Worm (Caenorhabditis elegans) whole organism, young adult: ENCODE measurements around the gene C43F9.11.

Experiments
- B0019.2 ChIP-seq: fragments of 200-800 bp; sonication (Bioruptor generic); conservative IDR thresholded peaks from 2 replicates; pipeline ENCODE4 v1.3.6; 2022; ENCODE audit warnings: missing genetic modification reagents, missing genetic modification characterization, missing compliant biosample characterization
- F33H1.4 ChIP-seq: fragments of 200-800 bp; sonication (Bioruptor generic); IDR thresholded peaks from 2 replicates; pipeline ENCODE4 v1.3.6; 2022; ENCODE audit warnings: missing genetic modification reagents, missing genetic modification characterization, missing compliant biosample characterization
- F37B4.10 ChIP-seq: fragments of 200-800 bp; sonication (Bioruptor generic); IDR thresholded peaks from 2 replicates; pipeline ENCODE4 v1.3.6; 2022; ENCODE audit warnings: missing genetic modification characterization, missing compliant biosample characterization
- F52B5.7 ChIP-seq: sonication (generic microtip); optimal IDR thresholded peaks from 2 replicates; lab custom pipeline; 2016; ENCODE audit warnings: mild to moderate bottlenecking, missing genetic modification characterization, missing compliant biosample characterization
- K11D2.4 ChIP-seq: fragments of 200-800 bp; sonication (Bioruptor generic); IDR thresholded peaks from 2 replicates; pipeline ENCODE4 v1.3.6; 2022; ENCODE audit warnings: missing genetic modification reagents, missing genetic modification characterization, missing compliant biosample characterization
- K12H6.12 ChIP-seq: fragments of 200-800 bp; sonication (Bioruptor generic); optimal IDR thresholded peaks from 2 replicates; lab custom pipeline; 2018; ENCODE audit warnings: mild to moderate bottlenecking, missing genetic modification characterization, missing compliant biosample characterization
- Y53G8AR.9 ChIP-seq: fragments of 200-800 bp; sonication (Bioruptor generic); conservative IDR thresholded peaks from 2 replicates; pipeline ENCODE4 v1.3.6; 2022; ENCODE audit warnings: missing genetic modification reagents, missing genetic modification characterization, missing compliant biosample characterization
- ZK185.1 ChIP-seq: sonication (generic microtip); optimal IDR thresholded peaks from 2 replicates; lab custom pipeline; 2016; ENCODE audit warnings: mild to moderate bottlenecking, missing genetic modification characterization, missing compliant biosample characterization; ENCODE audit not compliant: poor library complexity, severe bottlenecking
- bed-1 ChIP-seq: fragments of 200-800 bp; sonication (Bioruptor generic); IDR thresholded peaks from 2 replicates; pipeline ENCODE4 v1.3.6; 2022; ENCODE audit warnings: missing genetic modification reagents, missing genetic modification characterization, missing compliant biosample characterization
- ceh-100 ChIP-seq: fragments of 200-800 bp; sonication (Bioruptor generic); IDR thresholded peaks from 2 replicates; pipeline ENCODE4 v1.3.6; 2022; ENCODE audit warnings: missing genetic modification reagents, missing genetic modification characterization, missing compliant biosample characterization
- ceh-58 ChIP-seq: fragments of 200-800 bp; sonication (Bioruptor generic); IDR thresholded peaks from 2 replicates; pipeline ENCODE4 v1.3.6; 2022; ENCODE audit warnings: missing genetic modification characterization, missing compliant biosample characterization
- ceh-91 ChIP-seq: fragments of 200-800 bp; sonication (Bioruptor generic); IDR thresholded peaks from 2 replicates; pipeline ENCODE4 v1.3.6; 2022; ENCODE audit warnings: missing genetic modification reagents, missing genetic modification characterization, missing compliant biosample characterization
- egl-44 ChIP-seq: fragments of 200-800 bp; sonication (Bioruptor generic); IDR thresholded peaks from 2 replicates; pipeline ENCODE4 v1.3.6; 2022; ENCODE audit warnings: missing genetic modification reagents, missing genetic modification characterization, missing compliant biosample characterization
- egrh-3 ChIP-seq: fragments of 200-800 bp; sonication (Bioruptor generic); IDR thresholded peaks from 2 replicates; pipeline ENCODE4 v1.3.6; 2022; ENCODE audit warnings: missing genetic modification reagents, missing genetic modification characterization, missing compliant biosample characterization
- hlh-26 ChIP-seq: fragments of 200-800 bp; sonication (Bioruptor generic); conservative IDR thresholded peaks from 2 replicates; pipeline ENCODE4 v1.3.6; 2022; ENCODE audit warnings: missing genetic modification reagents, missing genetic modification characterization, missing compliant biosample characterization
- hmg-1.2 ChIP-seq: fragments of 200-800 bp; sonication (Bioruptor generic); IDR thresholded peaks from 2 replicates; pipeline ENCODE4 v1.3.6; 2022; ENCODE audit warnings: missing genetic modification reagents, missing genetic modification characterization, missing compliant biosample characterization
- hrde-1 ChIP-seq: sonication (generic microtip); optimal IDR thresholded peaks from 2 replicates; lab custom pipeline; 2016; ENCODE audit warnings: missing genetic modification characterization, mild to moderate bottlenecking, missing compliant biosample characterization, moderate library complexity, missing genotype, missing genetic modification reagents, borderline replicate concordance
- hsf-1 ChIP-seq: fragments of 200-800 bp; sonication (Bioruptor generic); IDR thresholded peaks from 2 replicates; pipeline ENCODE4 v1.3.6; 2022; ENCODE audit warnings: missing genetic modification reagents, missing genetic modification characterization, missing compliant biosample characterization
- let-526 ChIP-seq: fragments of 200-800 bp; sonication (Bioruptor generic); IDR thresholded peaks from 2 replicates; pipeline ENCODE4 v1.3.6; 2022; ENCODE audit warnings: missing genetic modification reagents, missing genetic modification characterization, missing compliant biosample characterization
- lin-26 ChIP-seq: fragments of 200-800 bp; sonication (Bioruptor generic); IDR thresholded peaks from 2 replicates; pipeline ENCODE4 v1.3.6; 2022; ENCODE audit warnings: missing genetic modification reagents, missing genetic modification characterization, missing compliant biosample characterization
- lin-54 ChIP-seq: fragments of 200-800 bp; sonication (Bioruptor generic); optimal IDR thresholded peaks from 2 replicates; lab custom pipeline; 2018; ENCODE audit warnings: mild to moderate bottlenecking, missing genetic modification characterization, missing compliant biosample characterization
- lsl-1 ChIP-seq: fragments of 200-800 bp; sonication (Bioruptor generic); optimal IDR thresholded peaks from 2 replicates; lab custom pipeline; 2018; ENCODE audit warnings: mild to moderate bottlenecking, missing genetic modification characterization, moderate library complexity, missing compliant biosample characterization
- lsy-27 ChIP-seq: sonication (generic microtip); optimal IDR thresholded peaks from 2 replicates; lab custom pipeline; 2017; ENCODE audit warnings: missing genetic modification characterization, mild to moderate bottlenecking, missing compliant biosample characterization, antibody characterized with exemption, missing genotype, borderline replicate concordance; ENCODE audit not compliant: insufficient read depth
- madf-10 ChIP-seq: sonication (generic microtip); optimal IDR thresholded peaks from 2 replicates; lab custom pipeline; 2016; ENCODE audit warnings: mild to moderate bottlenecking, missing genetic modification characterization, missing compliant biosample characterization
- madf-6 ChIP-seq: fragments of 200-800 bp; sonication (Bioruptor generic); IDR thresholded peaks from 2 replicates; pipeline ENCODE4 v1.3.6; 2022; ENCODE audit warnings: missing genetic modification reagents, missing genetic modification characterization, missing compliant biosample characterization
- madf-8 ChIP-seq: fragments of 200-800 bp; sonication (Bioruptor generic); conservative IDR thresholded peaks from 2 replicates; pipeline ENCODE4 v1.3.6; 2022; ENCODE audit warnings: missing genetic modification reagents, missing genetic modification characterization, missing compliant biosample characterization
- nhr-179 ChIP-seq: sonication (generic microtip); optimal IDR thresholded peaks from 2 replicates; lab custom pipeline; 2016; ENCODE audit warnings: mild to moderate bottlenecking, missing genetic modification characterization, missing compliant biosample characterization
- nhr-80 ChIP-seq: sonication (generic microtip); optimal IDR thresholded peaks from 2 replicates; lab custom pipeline; 2016; ENCODE audit warnings: missing genetic modification characterization, missing compliant biosample characterization
- pbrm-1 ChIP-seq: fragments of 200-800 bp; sonication (Bioruptor generic); IDR thresholded peaks from 2 replicates; pipeline ENCODE4 v1.3.6; 2022; ENCODE audit warnings: missing genetic modification reagents, missing genetic modification characterization, missing compliant biosample characterization
- pha-4 ChIP-seq: fragments of 150-350 bp; sonication (generic microtip); optimal IDR thresholded peaks from 2 replicates; lab custom pipeline; 2014; ENCODE audit warnings: missing biosample characterization, missing genetic modification reagents, missing genetic modification characterization
- rcor-1 ChIP-seq: fragments of 200-800 bp; sonication (Bioruptor generic); IDR thresholded peaks from 2 replicates; pipeline ENCODE4 v1.3.6; 2022; ENCODE audit warnings: missing genetic modification reagents, missing genetic modification characterization, missing compliant biosample characterization
- rec-8 ChIP-seq, 2 experiments: sonication (generic microtip); optimal IDR thresholded peaks; 2 replicates each; lab custom pipeline; 2016; ENCODE audit warnings: mild to moderate bottlenecking in 2 of 2, missing genetic modification characterization in 2 of 2, missing genetic modification reagents in 2 of 2, missing genotype in 2 of 2, missing biosample characterization in 1 of 2, missing compliant biosample characterization in 1 of 2, moderate library complexity in 1 of 2
- repo-1 ChIP-seq: sonication (generic microtip); optimal IDR thresholded peaks from 2 replicates; lab custom pipeline; 2017; ENCODE audit warnings: mild to moderate bottlenecking, missing genetic modification characterization, missing compliant biosample characterization
- sptf-2 ChIP-seq: fragments of 200-800 bp; sonication (Bioruptor generic); optimal IDR thresholded peaks from 2 replicates; lab custom pipeline; 2018; ENCODE audit warnings: mild to moderate bottlenecking, missing genetic modification characterization, missing compliant biosample characterization
- tbp1 ChIP-seq: fragments of 200-800 bp; sonication (Bioruptor generic); optimal IDR thresholded peaks from 2 replicates; lab custom pipeline; 2018; ENCODE audit warnings: mild to moderate bottlenecking, missing genetic modification characterization, missing compliant biosample characterization
- tbx-9 ChIP-seq: sonication (generic microtip); optimal IDR thresholded peaks from 2 replicates; lab custom pipeline; 2016; ENCODE audit warnings: borderline replicate concordance, missing genetic modification characterization, inconsistent platforms, missing compliant biosample characterization
- zim-3 ChIP-seq: sonication (generic microtip); optimal IDR thresholded peaks from 2 replicates; lab custom pipeline; 2017; ENCODE audit warnings: mild to moderate bottlenecking, missing genetic modification characterization, moderate library complexity, missing compliant biosample characterization
- ztf-25 ChIP-seq: fragments of 200-800 bp; sonication (Bioruptor generic); IDR thresholded peaks from 2 replicates; pipeline ENCODE4 v1.3.6; 2022; ENCODE audit warnings: missing genetic modification reagents, missing genetic modification characterization, missing compliant biosample characterization
- ztf-6 ChIP-seq: fragments of 200-800 bp; sonication (Bioruptor generic); IDR thresholded peaks from 2 replicates; pipeline ENCODE4 v1.3.6; 2022; ENCODE audit warnings: missing genetic modification reagents, missing genetic modification characterization, missing compliant biosample characterization

C43F9.11 gene

ce11 chrIV:10577600-10577999, 19.0 kb upstream of the C43F9.11 start:
- TF ChIP-seq nhr-80 (tag; lab: Kevin White, UChicago), result peak; percentile 37
- TF ChIP-seq repo-1 (tag; lab: Kevin White, UChicago), result no peak

ce11 chrIV:10578367-10578766, 18.2 kb upstream of the C43F9.11 start, which contains the start of gene lgc-43:
lgc-43 (plus strand) TSS chrIV:10578667.
- TF ChIP-seq rcor-1 (GFP tag; lab: Robert Waterston, UW) (no peak), ceh-100 (no peak), hsf-1 (GFP tag; lab: Robert Waterston, UW) (no peak), B0019.2 (GFP tag; lab: Robert Waterston, UW) (no peak), pha-4 (no peak), nhr-179 (tag; lab: Kevin White, UChicago) (no peak), rec-8 (tag; optimal IDR thresholded peaks at IDR 0.05; lab: Kevin White, UChicago) (no peak), lin-26 (GFP tag; lab: Robert Waterston, UW) (no peak), ztf-25 (GFP tag; lab: Robert Waterston, UW) (no peak), lsy-27 (tag; lab: Kevin White, UChicago) (no peak), lsl-1 (GFP tag; lab: Kevin White, UChicago) (no peak), let-526 (GFP tag; lab: Robert Waterston, UW) (no peak), zim-3 (no peak), K11D2.4 (no peak), madf-10 (tag; lab: Kevin White, UChicago) (no peak), ceh-58 (GFP tag; lab: Robert Waterston, UW) (no peak), bed-1 (GFP tag; lab: Robert Waterston, UW) (no peak), hmg-1.2 (no peak), ZK185.1 (tag; lab: Kevin White, UChicago) (no peak)
- TF ChIP-seq, all 124 proteins: peak for 0

ce11 chrIV:10584237-10584636, 12.4 kb upstream of the C43F9.11 start, which contains the start of gene oac-8:
oac-8 (plus strand) TSS chrIV:10584537.
- no peak for TF ChIP-seq Y53G8AR.9
- TF ChIP-seq tbx-9 (tag; lab: Kevin White, UChicago), result no peak
- TF ChIP-seq F33H1.4 (GFP tag; lab: Robert Waterston, UW), result no peak
- no peak for TF ChIP-seq pha-4
- TF ChIP-seq B0019.2 (GFP tag; lab: Robert Waterston, UW), result no peak
- no peak for TF ChIP-seq egl-44 (GFP tag; lab: Robert Waterston, UW)
- TF ChIP-seq hlh-26 (GFP tag; lab: Robert Waterston, UW), result no peak
- TF ChIP-seq ztf-6, result no peak
- no peak for TF ChIP-seq sptf-2 (GFP tag; lab: Kevin White, UChicago)
- no peak for TF ChIP-seq hrde-1 (tag; lab: Kevin White, UChicago)

- TF ChIP-seq F33H1.4 (GFP tag; lab: Robert Waterston, UW) (no peak), madf-6 (GFP tag; lab: Robert Waterston, UW) (no peak), tbp1 (GFP tag; lab: Kevin White, UChicago) (no peak), pbrm-1 (GFP tag; lab: Robert Waterston, UW) (no peak), K12H6.12 (no peak), ceh-91 (no peak), madf-8 (GFP tag; lab: Robert Waterston, UW) (no peak), egl-44 (GFP tag; lab: Robert Waterston, UW) (no peak), lin-54 (GFP tag; lab: Kevin White, UChicago) (no peak), egrh-3 (GFP tag; lab: Robert Waterston, UW) (no peak), ztf-25 (GFP tag; lab: Robert Waterston, UW) (no peak), K11D2.4 (no peak), F37B4.10 (GFP tag; lab: Robert Waterston, UW) (no peak), F52B5.7 (tag; lab: Kevin White, UChicago) (no peak)
- TF ChIP-seq, all 124 proteins: peak for 0
Observed at ce11 chrIV:10589072-10589471, 7.5 kb upstream of the C43F9.11 start, which contains the start of gene C43F9.4. C43F9.4 (minus strand) TSS chrIV:10589172.
